Fruit fly (Drosophila melanogaster) whole organism: Measurements from ENCODE around the gene CG8202.

Experiments used
- CG8478 ChIP-seq: fragments of >200 bp; optimal IDR thresholded peaks from 2 replicates; lab custom pipeline; 2018; ENCODE audit warnings: inconsistent platforms
- Dll ChIP-seq: fragments of >200 bp; optimal IDR thresholded peaks from 2 replicates; lab custom pipeline; 2017
- EcR ChIP-seq, 2 experiments: fragments of >200 bp; optimal IDR thresholded peaks; 2 replicates each; lab custom pipeline; 2017; ENCODE audit warnings: missing biosample characterization in 2 of 2, missing genetic modification characterization in 2 of 2, missing genetic modification reagents in 2 of 2
- pan ChIP-seq: fragments of >200 bp; optimal IDR thresholded peaks from 2 replicates; lab custom pipeline; 2017
- psq ChIP-seq: fragments of >200 bp; optimal IDR thresholded peaks from 2 replicates; lab custom pipeline; 2017
- usp ChIP-seq: fragments of >200 bp; optimal IDR thresholded peaks from 2 replicates; lab custom pipeline; 2017; ENCODE audit warnings: missing biosample characterization, missing genetic modification characterization, mixed read lengths

The CG8202 gene

DNA sequence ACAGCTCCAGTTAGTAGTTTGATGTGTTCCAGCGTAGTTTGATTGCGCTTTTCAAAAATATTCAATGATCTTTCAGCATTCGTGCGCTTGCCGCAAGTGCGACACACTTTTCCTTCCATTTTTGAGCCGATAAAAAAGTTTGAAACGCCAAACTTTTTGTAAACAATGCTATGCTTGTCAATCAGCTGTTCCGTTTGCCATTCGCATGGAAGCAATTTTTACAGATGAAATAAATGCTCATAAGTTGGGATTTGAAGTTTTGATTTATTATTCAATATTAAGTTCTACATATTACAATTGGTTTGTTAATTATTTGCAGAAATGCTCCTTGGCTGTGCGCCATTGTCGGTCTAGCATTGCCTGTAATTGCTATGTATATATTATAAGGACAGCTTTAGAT lies 2.3 kb upstream of the CG8202 start, which contains the start of gene ranshi:
Gene ranshi (minus strand): TSS at position 152 of the 400 bp plus-strand sequence.
- TF ChIP-seq psq (lab: Kevin White, UChicago) (no peak), CG8478 (no peak), Dll (lab: Kevin White, UChicago) (no peak), EcR (GFP tag; optimal IDR thresholded peaks at IDR 0.05; lab: Kevin White, UChicago) (no peak), pan (lab: Kevin White, UChicago) (no peak), usp (no peak)

DNA sequence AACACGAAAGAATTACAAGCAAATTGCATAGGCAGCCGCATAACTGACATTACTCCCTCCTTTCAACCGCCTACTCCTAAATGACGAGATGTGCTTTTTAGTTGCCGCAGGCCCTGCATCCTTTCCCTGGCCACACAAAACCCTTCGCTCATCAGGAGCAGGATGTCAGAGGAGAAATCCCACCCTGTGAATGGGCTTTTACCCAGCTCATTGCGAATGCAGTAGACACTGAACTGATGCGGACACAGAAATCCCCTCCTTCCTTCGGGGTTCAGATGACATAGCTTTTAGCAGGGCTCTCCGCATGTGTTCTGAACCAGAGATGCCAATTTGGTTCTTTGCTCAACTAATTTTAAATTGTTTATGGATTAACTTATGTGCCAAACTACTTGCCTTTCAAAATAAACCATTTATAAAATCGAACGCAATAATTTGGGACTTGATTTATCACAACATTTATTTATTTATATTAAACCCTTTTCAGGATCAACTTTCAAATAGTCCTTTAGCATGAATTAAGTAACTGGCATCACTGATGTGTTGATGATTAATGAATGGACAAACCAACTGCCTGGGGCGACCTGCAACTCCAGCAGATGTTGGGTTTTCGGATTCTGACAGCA lies 7.4 kb downstream of the CG8202 start:
- TF ChIP-seq CG8478 (no peak), EcR (GFP tag; optimal IDR thresholded peaks at IDR 0.05; lab: Kevin White, UChicago) (no peak), pan (lab: Kevin White, UChicago) (no peak), usp (no peak), Dll (lab: Kevin White, UChicago) (no peak), psq (lab: Kevin White, UChicago) (no peak)

dm6 chr3R:8740118-8740517 lies 8.2 kb downstream of the CG8202 start:
- TF ChIP-seq CG8478 (no peak), usp (no peak), EcR (GFP tag; optimal IDR thresholded peaks at IDR 0.05; lab: Kevin White, UChicago) (no peak), pan (lab: Kevin White, UChicago) (no peak), Dll (lab: Kevin White, UChicago) (no peak), psq (lab: Kevin White, UChicago) (no peak)

DNA sequence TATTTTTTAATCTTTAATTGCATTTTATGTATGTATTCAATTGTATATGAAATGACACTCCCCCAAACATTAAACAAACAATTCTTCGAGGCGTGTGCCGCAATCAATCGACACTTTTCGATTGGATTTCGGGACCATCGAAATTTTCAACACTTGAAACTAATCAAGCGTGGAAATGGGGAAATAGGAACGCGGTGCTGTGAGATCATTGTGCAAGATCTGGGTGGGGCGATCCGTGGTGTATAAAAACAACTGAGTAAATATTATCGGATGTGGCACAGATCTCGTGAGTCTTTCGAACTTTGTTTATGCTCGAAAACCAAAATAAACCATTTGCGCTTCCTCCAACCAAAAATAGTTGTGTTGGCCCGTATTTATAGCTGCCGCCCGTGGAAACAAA lies 9.4 kb downstream of the CG8202 start:
- no peak for TF ChIP-seq Dll (lab: Kevin White, UChicago)
- no peak for TF ChIP-seq CG8478
- TF ChIP-seq pan (lab: Kevin White, UChicago): no peak
- TF ChIP-seq usp: no peak
- TF ChIP-seq EcR (GFP tag; optimal IDR thresholded peaks at IDR 0.05; lab: Kevin White, UChicago): no peak
- TF ChIP-seq psq (lab: Kevin White, UChicago): no peak

dm6 chr3R:8741941-8742340 lies 10.1 kb downstream of the CG8202 start:
- TF ChIP-seq usp (no peak), pan (lab: Kevin White, UChicago) (no peak), EcR (GFP tag; optimal IDR thresholded peaks at IDR 0.05; lab: Kevin White, UChicago) (no peak), CG8478 (no peak), Dll (lab: Kevin White, UChicago) (no peak), psq (lab: Kevin White, UChicago) (no peak)

DNA sequence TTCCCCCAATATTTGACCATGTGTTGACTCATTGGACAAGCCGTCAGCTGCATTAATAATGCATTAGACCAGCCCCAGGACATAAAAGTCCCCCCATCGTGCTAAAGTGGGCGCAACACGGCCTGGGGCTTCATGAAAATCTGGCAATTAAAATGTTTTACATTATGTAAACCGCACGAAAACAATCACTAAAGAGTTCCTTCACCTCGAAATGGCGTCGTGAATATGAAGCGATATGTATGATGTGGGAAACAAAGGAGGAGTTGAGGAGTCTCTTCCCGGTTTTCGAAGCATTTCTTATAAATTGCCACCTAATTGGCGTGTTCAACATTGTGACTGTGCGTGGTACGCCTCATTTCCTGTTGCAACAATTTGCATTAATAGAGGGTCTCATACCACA lies 10.8 kb downstream of the CG8202 start:
- no peak for TF ChIP-seq CG8478
- TF ChIP-seq pan (lab: Kevin White, UChicago): no peak
- peak in 1 of 2 experiments; percentile 69 for TF ChIP-seq EcR (GFP tag; optimal IDR thresholded peaks at IDR 0.05; lab: Kevin White, UChicago)
- TF ChIP-seq Dll (lab: Kevin White, UChicago): no peak
- TF ChIP-seq psq (lab: Kevin White, UChicago): no peak
- no peak for TF ChIP-seq usp

dm6 chr3R:8744198-8744597 lies 12.3 kb downstream of the CG8202 start:
- TF ChIP-seq CG8478: no peak
- no peak for TF ChIP-seq pan (lab: Kevin White, UChicago)
- TF ChIP-seq EcR (GFP tag; optimal IDR thresholded peaks at IDR 0.05; lab: Kevin White, UChicago): no peak
- no peak for TF ChIP-seq Dll (lab: Kevin White, UChicago)
- no peak for TF ChIP-seq usp
- TF ChIP-seq psq (lab: Kevin White, UChicago): no peak

- TF ChIP-seq Dll (lab: Kevin White, UChicago): no peak
- no peak for TF ChIP-seq pan (lab: Kevin White, UChicago)
- TF ChIP-seq psq (lab: Kevin White, UChicago): no peak
- TF ChIP-seq EcR (GFP tag; optimal IDR thresholded peaks at IDR 0.05; lab: Kevin White, UChicago): no peak
- no peak for TF ChIP-seq usp
- no peak for TF ChIP-seq CG8478
These were observed 14.5 kb downstream of the CG8202 start for dm6 chr3R:8746354-8746753.

DNA sequence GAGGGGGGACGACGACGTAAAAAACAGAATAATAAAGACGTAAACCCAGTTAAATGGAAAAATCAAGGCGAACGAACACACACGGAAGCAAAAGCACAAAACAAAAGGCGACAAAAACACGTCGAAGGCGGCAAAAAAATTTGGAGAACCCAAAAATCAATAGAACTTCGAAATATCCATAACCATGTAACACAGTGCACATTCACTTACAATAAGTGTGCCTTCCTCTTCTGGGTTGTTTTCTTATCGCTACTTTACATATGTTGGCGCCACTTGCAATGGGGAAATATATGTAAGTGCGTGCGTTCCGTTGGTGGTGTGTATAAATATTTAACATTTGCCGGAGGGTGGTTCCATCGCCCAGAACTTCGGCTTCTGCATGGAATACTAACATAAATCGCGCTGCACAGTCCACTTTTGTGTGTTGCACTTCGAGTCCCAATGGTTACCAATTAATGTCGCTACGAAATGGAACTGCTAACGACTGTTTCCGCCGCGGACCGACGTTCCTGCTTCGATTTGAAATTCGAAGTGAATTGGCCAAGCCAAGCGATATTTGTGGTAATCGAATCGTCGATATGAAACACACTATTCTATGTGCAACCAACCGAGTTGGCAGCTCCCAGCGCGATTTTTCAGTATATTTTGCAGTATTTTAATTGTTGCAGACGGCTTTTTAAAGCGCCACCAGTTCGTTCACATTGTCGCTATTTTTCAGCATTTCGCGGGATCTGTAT lies 15.4 kb downstream of the CG8202 start, which contains the start of the genes CG9801 and Nasp:
Gene CG9801 (minus strand): TSS at position 542 of the 737 bp plus-strand sequence.
Gene Nasp (plus strand): TSS at position 665 of the 737 bp plus-strand sequence.
- TF ChIP-seq Dll (lab: Kevin White, UChicago) (no peak), pan (lab: Kevin White, UChicago) (no peak), EcR (GFP tag; optimal IDR thresholded peaks at IDR 0.05; lab: Kevin White, UChicago) (no peak), psq (lab: Kevin White, UChicago) (no peak), CG8478 (no peak)

dm6 chr3R:8747871-8748775 lies 16.2 kb downstream of the CG8202 start:
- TF ChIP-seq psq (lab: Kevin White, UChicago) (no peak), EcR (GFP tag; optimal IDR thresholded peaks at IDR 0.05; lab: Kevin White, UChicago) (peak; percentile 66 to 75)

- TF ChIP-seq EcR (GFP tag; optimal IDR thresholded peaks at IDR 0.05; lab: Kevin White, UChicago): no peak
- no peak for TF ChIP-seq psq (lab: Kevin White, UChicago)
- no peak for TF ChIP-seq usp
- no peak for TF ChIP-seq Dll (lab: Kevin White, UChicago)
- no peak for TF ChIP-seq CG8478
- no peak for TF ChIP-seq pan (lab: Kevin White, UChicago)
These were observed 16.9 kb downstream of the CG8202 start for dm6 chr3R:8748776-8749126.
